Fruit fly (Drosophila melanogaster) whole organism, embryonic: ENCODE data around the gene p115.

Source experiments
- Aef1 ChIP-seq: fragments of 200-800 bp; sonication (Bioruptor generic); IDR thresholded peaks from 3 replicates; pipeline ENCODE4 v1.3.6; 2022; ENCODE audit warnings: missing biosample characterization, missing genetic modification characterization
- CG12299 ChIP-seq: fragments of 200-800 bp; sonication (Bioruptor generic); optimal IDR thresholded peaks from 2 replicates; lab custom pipeline; 2018; ENCODE audit warnings: missing biosample characterization, mild to moderate bottlenecking, missing genetic modification characterization
- CG17829 ChIP-seq: fragments of 200-800 bp; optimal IDR thresholded peaks from 2 replicates; lab custom pipeline; 2019; ENCODE audit warnings: missing biosample characterization, mild to moderate bottlenecking, missing genetic modification characterization, moderate library complexity
- CG6765 ChIP-seq: fragments of 200-800 bp; sonication (Bioruptor generic); optimal IDR thresholded peaks from 3 replicates; lab custom pipeline; 2017; ENCODE audit warnings: missing biosample characterization, mild to moderate bottlenecking, missing genetic modification characterization
- ERR ChIP-seq: fragments of 200-800 bp; sonication (Bioruptor generic); optimal IDR thresholded peaks from 2 replicates; lab custom pipeline; 2016; ENCODE audit warnings: missing biosample characterization, missing genetic modification characterization
- Gug ChIP-seq: fragments of 200-800 bp; sonication (Bioruptor generic); IDR thresholded peaks from 4 replicates; pipeline ENCODE4 v1.3.6; 2022; ENCODE audit warnings: missing biosample characterization, missing genetic modification characterization
- Med ChIP-seq: fragments of 200-800 bp; sonication (Bioruptor generic); peaks from one replicate; lab custom pipeline; 2016; ENCODE audit warnings: missing biosample characterization, missing genetic modification characterization, mild to moderate bottlenecking, inconsistent platforms, moderate library complexity
- NC2α ChIP-seq: fragments of 200-800 bp; sonication (Bioruptor generic); optimal IDR thresholded peaks from 2 replicates; lab custom pipeline; 2016; ENCODE audit warnings: missing biosample characterization, missing genetic modification characterization
- Stat92E ChIP-seq, 3 experiments: fragments of >200 bp in 2 of 3; fragments of 200-800 bp in 1 of 3; sonication (Bioruptor generic) in 1 of 3; optimal IDR thresholded peaks; 2 replicates each; lab custom pipeline; 2017 to 2019; ENCODE audit warnings: missing biosample characterization in 3 of 3, missing genetic modification characterization in 3 of 3, mild to moderate bottlenecking in 1 of 3, moderate library complexity in 1 of 3
- pnt ChIP-seq: fragments of 200-800 bp; sonication (Bioruptor generic); optimal IDR thresholded peaks from 3 replicates; lab custom pipeline; 2016; ENCODE audit warnings: missing biosample characterization, missing genetic modification characterization

DNA sequence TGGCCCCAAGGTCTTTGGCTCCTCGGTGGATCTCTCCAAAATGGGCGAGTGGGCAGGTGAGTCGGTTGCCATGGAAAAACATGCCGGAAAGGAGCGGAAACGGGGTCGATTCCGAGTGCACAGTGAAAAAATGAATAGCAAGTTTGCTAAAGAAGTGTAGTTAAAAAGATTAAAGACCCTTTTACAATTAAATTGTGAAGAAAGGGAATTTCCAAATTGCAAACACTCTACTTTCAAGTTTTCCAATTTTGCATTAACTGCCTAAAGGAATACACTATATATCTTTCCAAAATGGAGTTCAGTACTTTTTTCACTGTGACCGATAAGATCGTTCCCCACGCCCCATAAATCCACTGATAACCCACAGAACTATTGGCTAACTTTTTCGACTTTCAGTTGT is 15.7 kb downstream of the p115 start:
- TF ChIP-seq CG17829 (tag; lab: Kevin White, UChicago) (no peak), Stat92E (GFP tag; optimal IDR thresholded peaks at IDR 0.05; lab: Kevin White, UChicago) (no peak), CG6765 (GFP tag; lab: Kevin White, UChicago) (no peak), Gug (GFP tag; lab: Robert Waterston, UW) (no peak), Aef1 (GFP tag; lab: Robert Waterston, UW) (no peak), CG12299 (tag; lab: Kevin White, UChicago) (no peak), NC2α (GFP tag; lab: Kevin White, UChicago) (no peak), ERR (no peak), Med (GFP tag; lab: Kevin White, UChicago) (peak; percentile 79), pnt (GFP tag; lab: Kevin White, UChicago) (no peak)
